Fruit fly (Drosophila melanogaster) whole organism, embryonic: ENCODE measurements around the gene CG5969.

Experiments used
- ATbp ChIP-seq: fragments of 200-800 bp; sonication (Bioruptor generic); optimal IDR thresholded peaks from 2 replicates; lab custom pipeline; 2017; ENCODE audit warnings: missing biosample characterization, mild to moderate bottlenecking, missing genetic modification characterization, missing genetic modification reagents
- Antp ChIP-seq: fragments of 200-800 bp; sonication (Bioruptor generic); optimal IDR thresholded peaks from 3 replicates; lab custom pipeline; 2016; ENCODE audit warnings: missing biosample characterization, missing genetic modification characterization
- Atf6 ChIP-seq: fragments of 200-800 bp; sonication (Bioruptor generic); IDR thresholded peaks from 2 replicates; pipeline ENCODE4 v1.3.6; 2022; ENCODE audit warnings: missing biosample characterization, missing genetic modification characterization
- BtbVII ChIP-seq: fragments of 200-800 bp; sonication (Bioruptor generic); optimal IDR thresholded peaks from 3 replicates; lab custom pipeline; 2017; ENCODE audit warnings: missing biosample characterization, mild to moderate bottlenecking, missing genetic modification characterization
- C15 ChIP-seq: fragments of 200-800 bp; sonication (Bioruptor generic); IDR thresholded peaks from 3 replicates; pipeline ENCODE4 v1.3.6; 2022; ENCODE audit warnings: missing biosample characterization, missing genetic modification characterization
- CG10462 ChIP-seq: fragments of 200-800 bp; sonication (Bioruptor generic); optimal IDR thresholded peaks from 2 replicates; lab custom pipeline; 2016; ENCODE audit warnings: missing biosample characterization, missing genetic modification characterization
- CG10959 ChIP-seq: fragments of 200-800 bp; sonication (Bioruptor generic); IDR thresholded peaks from 2 replicates; pipeline ENCODE4 v1.3.6; 2022; ENCODE audit warnings: missing biosample characterization, missing genetic modification characterization
- CG11560 ChIP-seq: fragments of 200-800 bp; sonication (Bioruptor generic); IDR thresholded peaks from 3 replicates; pipeline ENCODE4 v1.3.6; 2022; ENCODE audit warnings: missing biosample characterization, missing genetic modification characterization
- CG13123 ChIP-seq: fragments of 200-800 bp; sonication (Bioruptor generic); optimal IDR thresholded peaks from 2 replicates; lab custom pipeline; 2016; ENCODE audit warnings: missing biosample characterization, missing genetic modification characterization
- CG15269 ChIP-seq: fragments of 200-800 bp; sonication (Bioruptor generic); optimal IDR thresholded peaks from 2 replicates; lab custom pipeline; 2018; ENCODE audit warnings: missing biosample characterization, mild to moderate bottlenecking, missing genetic modification characterization, moderate library complexity
- CG16813 ChIP-seq: fragments of 200-800 bp; sonication (Bioruptor generic); IDR thresholded peaks from 3 replicates; pipeline ENCODE4 v1.3.6; 2022; ENCODE audit warnings: missing biosample characterization, missing genetic modification characterization; ENCODE audit not compliant: partially characterized antibody
- CG16815 ChIP-seq: fragments of 200-800 bp; sonication (Bioruptor generic); optimal IDR thresholded peaks from 3 replicates; lab custom pipeline; 2017; ENCODE audit warnings: missing biosample characterization, mild to moderate bottlenecking, missing genetic modification characterization
- CG17328 ChIP-seq: fragments of 200-800 bp; sonication (Bioruptor generic); IDR thresholded peaks from 2 replicates; pipeline ENCODE4 v1.3.6; 2022; ENCODE audit warnings: missing biosample characterization, missing genetic modification characterization
- CG17385 ChIP-seq: fragments of 200-800 bp; sonication (Bioruptor generic); optimal IDR thresholded peaks from 3 replicates; lab custom pipeline; 2018; ENCODE audit warnings: missing biosample characterization, mild to moderate bottlenecking, missing genetic modification characterization
- CG2889 ChIP-seq: fragments of 200-800 bp; sonication (Bioruptor generic); IDR thresholded peaks from 3 replicates; pipeline ENCODE4 v1.3.6; 2022; ENCODE audit warnings: missing biosample characterization, missing genetic modification characterization
- CG32772 ChIP-seq: fragments of 200-800 bp; sonication (Bioruptor generic); IDR thresholded peaks from 2 replicates; pipeline ENCODE4 v1.3.6; 2022; ENCODE audit warnings: missing biosample characterization, missing genetic modification characterization
- CG42726 ChIP-seq: fragments of 200-800 bp; sonication (Bioruptor generic); IDR thresholded peaks from 2 replicates; pipeline ENCODE4 v1.3.6; 2022; ENCODE audit warnings: missing biosample characterization, missing genetic modification characterization; ENCODE audit not compliant: partially characterized antibody
- CG4282 ChIP-seq: fragments of 200-800 bp; sonication (Bioruptor generic); optimal IDR thresholded peaks from 2 replicates; lab custom pipeline; 2016; ENCODE audit warnings: missing biosample characterization, missing genetic modification characterization
- CG7357 ChIP-seq: fragments of 200-800 bp; sonication (Bioruptor generic); IDR thresholded peaks from 3 replicates; pipeline ENCODE4 v1.3.6; 2022; ENCODE audit warnings: missing biosample characterization, missing genetic modification characterization
- CG9817 ChIP-seq: fragments of 200-800 bp; sonication (Bioruptor generic); optimal IDR thresholded peaks from 2 replicates; lab custom pipeline; 2018; ENCODE audit warnings: missing biosample characterization, mild to moderate bottlenecking, missing genetic modification characterization, moderate library complexity
- Dfd ChIP-seq, 2 experiments: fragments of >200 bp; optimal IDR thresholded peaks; 2 replicates each; lab custom pipeline; 2017; ENCODE audit warnings: missing biosample characterization in 2 of 2, missing genetic modification characterization in 2 of 2
- Dll ChIP-seq: fragments of 200-800 bp; sonication (Bioruptor generic); IDR thresholded peaks from 4 replicates; pipeline ENCODE4 v1.3.6; 2022; ENCODE audit warnings: missing biosample characterization, missing genetic modification characterization; ENCODE audit not compliant: partially characterized antibody
- Elba2 ChIP-seq: fragments of 200-800 bp; sonication (Bioruptor generic); optimal IDR thresholded peaks from 3 replicates; lab custom pipeline; 2016; ENCODE audit warnings: missing biosample characterization, missing genetic modification characterization
- Ets65A ChIP-seq: fragments of 200-800 bp; sonication (Bioruptor generic); peaks from one replicate; lab custom pipeline; 2016; ENCODE audit warnings: missing biosample characterization, missing genetic modification characterization
- H15 ChIP-seq: fragments of 200-800 bp; sonication (Bioruptor generic); IDR thresholded peaks from 3 replicates; pipeline ENCODE4 v1.3.6; 2022; ENCODE audit warnings: missing biosample characterization, missing genetic modification characterization
- HLHmδ ChIP-seq: fragments of 200-800 bp; sonication (Bioruptor generic); optimal IDR thresholded peaks from 2 replicates; lab custom pipeline; 2018; ENCODE audit warnings: missing biosample characterization, mild to moderate bottlenecking, missing genetic modification characterization, moderate library complexity
- HmgZ ChIP-seq: fragments of 200-800 bp; sonication (Bioruptor generic); optimal IDR thresholded peaks from 2 replicates; lab custom pipeline; 2018; ENCODE audit warnings: missing biosample characterization, mild to moderate bottlenecking, missing genetic modification characterization
- Hmx ChIP-seq: fragments of 200-800 bp; sonication (Bioruptor generic); optimal IDR thresholded peaks from 2 replicates; lab custom pipeline; 2016; ENCODE audit warnings: missing biosample characterization, missing genetic modification characterization
- Jarid2 ChIP-seq: fragments of 200-800 bp; sonication (Bioruptor generic); optimal IDR thresholded peaks from 3 replicates; lab custom pipeline; 2017; ENCODE audit warnings: mild to moderate bottlenecking, missing biosample characterization, missing genetic modification reagents, missing genetic modification characterization
- MTF-1 ChIP-seq: fragments of 200-800 bp; sonication (Bioruptor generic); optimal IDR thresholded peaks from 2 replicates; lab custom pipeline; 2018; ENCODE audit warnings: missing biosample characterization, mild to moderate bottlenecking, missing genetic modification characterization, borderline replicate concordance
- Mrtf ChIP-seq: fragments of 200-800 bp; sonication (Bioruptor generic); IDR thresholded peaks from 3 replicates; pipeline ENCODE4 v1.3.6; 2022; ENCODE audit warnings: missing biosample characterization, missing genetic modification characterization
- Tbp ChIP-seq: fragments of >200 bp; optimal IDR thresholded peaks from 2 replicates; lab custom pipeline; 2018; ENCODE audit warnings: missing biosample characterization, missing genetic modification characterization
- ab ChIP-seq: fragments of 200-800 bp; sonication (Bioruptor generic); optimal IDR thresholded peaks from 2 replicates; lab custom pipeline; 2016; ENCODE audit warnings: missing biosample characterization, missing genetic modification characterization
- aop ChIP-seq: fragments of 200-800 bp; sonication (Bioruptor generic); IDR thresholded peaks from 2 replicates; pipeline ENCODE4 v1.3.6; 2022; ENCODE audit warnings: missing biosample characterization, missing genetic modification characterization
- ara ChIP-seq: fragments of 200-800 bp; sonication (Bioruptor generic); IDR thresholded peaks from 2 replicates; pipeline ENCODE4 v1.3.6; 2022; ENCODE audit warnings: missing biosample characterization, missing genetic modification characterization
- bab2 ChIP-seq: fragments of 200-800 bp; sonication (Bioruptor generic); optimal IDR thresholded peaks from 2 replicates; lab custom pipeline; 2016; ENCODE audit warnings: missing biosample characterization, missing genetic modification characterization
- br ChIP-seq: fragments of >200 bp; optimal IDR thresholded peaks from 2 replicates; lab custom pipeline; 2017
- cato ChIP-seq: fragments of 200-800 bp; sonication (Bioruptor generic); optimal IDR thresholded peaks from 2 replicates; lab custom pipeline; 2016; ENCODE audit warnings: missing biosample characterization, missing genetic modification characterization, borderline replicate concordance
- dati ChIP-seq: fragments of 200-800 bp; sonication (Bioruptor generic); IDR thresholded peaks from 2 replicates; pipeline ENCODE4 v1.3.6; 2022; ENCODE audit warnings: missing biosample characterization, missing genetic modification characterization
- disco-r ChIP-seq: fragments of 200-800 bp; sonication (Bioruptor generic); optimal IDR thresholded peaks from 2 replicates; lab custom pipeline; 2016; ENCODE audit warnings: missing biosample characterization, missing genetic modification characterization
- dysf ChIP-seq: fragments of 200-800 bp; sonication (Bioruptor generic); IDR thresholded peaks from 3 replicates; pipeline ENCODE4 v1.3.6; 2022; ENCODE audit warnings: missing biosample characterization, missing genetic modification characterization
- ftz-f1 ChIP-seq: fragments of 200-800 bp; sonication (Bioruptor generic); optimal IDR thresholded peaks from 2 replicates; lab custom pipeline; 2016; ENCODE audit warnings: missing biosample characterization, missing genetic modification characterization
- insv ChIP-seq, 2 experiments: fragments of 200-800 bp; sonication (Bioruptor generic); optimal IDR thresholded peaks; 3 replicates each; lab custom pipeline; 2016 to 2018; ENCODE audit warnings: missing biosample characterization in 2 of 2, missing genetic modification characterization in 2 of 2
- inv ChIP-seq: fragments of 200-800 bp; sonication (Bioruptor generic); IDR thresholded peaks from 2 replicates; pipeline ENCODE4 v1.3.6; 2022; ENCODE audit warnings: missing biosample characterization, missing genetic modification characterization; ENCODE audit not compliant: partially characterized antibody
- otp ChIP-seq: fragments of 200-800 bp; sonication (Bioruptor generic); IDR thresholded peaks from 3 replicates; pipeline ENCODE4, ENCODE4 v1.3.6; 2022; ENCODE audit warnings: missing biosample characterization, missing genetic modification characterization
- pita ChIP-seq: fragments of 200-800 bp; sonication (Bioruptor generic); optimal IDR thresholded peaks from 2 replicates; lab custom pipeline; 2017; ENCODE audit warnings: missing biosample characterization, mild to moderate bottlenecking, missing genetic modification characterization
- ro ChIP-seq: fragments of 200-800 bp; sonication (Bioruptor generic); IDR thresholded peaks from 2 replicates; pipeline ENCODE4 v1.3.6; 2022; ENCODE audit warnings: missing biosample characterization, missing genetic modification characterization
- sim ChIP-seq: fragments of 200-800 bp; sonication (Bioruptor generic); IDR thresholded peaks from 2 replicates; pipeline ENCODE4 v1.3.6; 2022; ENCODE audit warnings: missing biosample characterization, missing genetic modification characterization
- slp2 ChIP-seq: fragments of 200-800 bp; sonication (Bioruptor generic); optimal IDR thresholded peaks from 2 replicates; lab custom pipeline; 2016; ENCODE audit warnings: missing biosample characterization, missing genetic modification characterization
- sob ChIP-seq: fragments of 200-800 bp; sonication (Bioruptor generic); IDR thresholded peaks from 2 replicates; pipeline ENCODE4 v1.3.6; 2022; ENCODE audit warnings: missing biosample characterization, missing genetic modification characterization
- tup ChIP-seq: fragments of 200-800 bp; sonication (Bioruptor generic); optimal IDR thresholded peaks from 2 replicates; lab custom pipeline; 2016; ENCODE audit warnings: missing biosample characterization, mild to moderate bottlenecking, missing genetic modification characterization, moderate library complexity

The CG5969 gene

DNA sequence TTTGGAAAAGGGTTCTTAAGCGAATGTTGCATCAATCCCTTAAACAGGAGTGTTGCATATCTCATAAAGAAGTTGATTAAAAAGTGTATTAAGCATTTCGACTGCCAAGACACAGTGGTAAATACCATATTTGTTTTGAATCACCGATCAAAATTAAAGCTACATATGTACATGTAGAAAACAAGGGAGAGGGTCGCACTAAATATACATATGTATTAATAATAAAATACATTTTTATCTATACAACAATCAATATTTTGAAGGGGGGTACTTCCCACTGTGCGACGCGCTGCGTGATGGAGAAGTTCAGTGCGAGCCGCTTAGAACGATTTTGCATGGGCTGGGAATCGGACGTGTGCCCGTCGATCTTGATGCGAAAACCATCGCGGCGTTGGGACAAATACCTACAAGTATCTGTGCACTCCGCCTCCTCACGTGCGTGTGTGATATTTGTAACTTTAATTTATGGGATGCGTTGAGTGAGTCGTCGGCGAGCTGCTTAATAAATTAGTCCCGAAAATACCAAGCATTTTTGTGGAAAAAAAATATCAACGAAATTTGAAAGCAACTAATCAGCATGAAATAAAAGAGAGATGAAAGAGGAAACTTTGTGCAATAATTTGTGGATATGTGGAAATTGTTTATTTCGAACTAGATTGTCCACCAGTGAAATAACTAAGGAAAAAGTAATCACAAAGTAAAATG, 28.6 kb upstream of the CG5969 start (continued):
- TF ChIP-seq insv (GFP tag; optimal IDR thresholded peaks at IDR 0.05; lab: Kevin White, UChicago) (no peak), H15 (peak; percentile 93), CG15269 (tag; lab: Kevin White, UChicago) (peak; percentile 89), CG42726 (GFP tag; lab: Robert Waterston, UW) (no peak), ara (peak; percentile 90), Elba2 (GFP tag; lab: Kevin White, UChicago) (peak; percentile 32), Mrtf (GFP tag; lab: Robert Waterston, UW) (peak; percentile 84), CG17385 (GFP tag; lab: Kevin White, UChicago) (peak; percentile 83), cato (GFP tag; lab: Kevin White, UChicago) (peak; percentile 64), HLHmδ (GFP tag; lab: Kevin White, UChicago) (no peak), CG16815 (peak; percentile 79), MTF-1 (peak; percentile 75), CG32772 (GFP tag; lab: Robert Waterston, UW) (peak; percentile 87), dati (GFP tag; lab: Robert Waterston, UW) (peak; percentile 74; the same call in 1 of the 2 replicates), CG16813 (no peak), br (no peak), ATbp (peak; percentile 83), aop (GFP tag; lab: Robert Waterston, UW) (peak; percentile 76), slp2 (GFP tag; lab: Kevin White, UChicago) (no peak), otp (GFP tag; lab: Robert Waterston, UW) (peak; percentile 84), CG17328 (GFP tag; lab: Robert Waterston, UW) (peak; percentile 94), Jarid2 (GFP tag; lab: Kevin White, UChicago) (peak; percentile 65), pita (no peak), Dll (GFP tag; lab: Robert Waterston, UW) (no peak), dysf (GFP tag; lab: Robert Waterston, UW) (peak; percentile 93), CG4282 (GFP tag; lab: Kevin White, UChicago) (peak; percentile 27), Ets65A (GFP tag; lab: Kevin White, UChicago) (peak; percentile 83), sim (GFP tag; lab: Robert Waterston, UW) (peak; percentile 86), CG13123 (GFP tag; lab: Kevin White, UChicago) (peak; percentile 57), ab (GFP tag; lab: Kevin White, UChicago) (no peak), ro (GFP tag; lab: Robert Waterston, UW) (0 out of 2 replicates have a peak, but pooled peaks have one; percentile 46), BtbVII (peak; percentile 84), tup (GFP tag; lab: Kevin White, UChicago) (peak; percentile 45), inv (no peak), Hmx (GFP tag; lab: Kevin White, UChicago) (no peak), Dfd (GFP tag; optimal IDR thresholded peaks at IDR 0.05; lab: Kevin White, UChicago) (no peak), sob (GFP tag; lab: Robert Waterston, UW) (peak; percentile 93), Antp (peak; percentile 5), ftz-f1 (GFP tag; lab: Kevin White, UChicago) (peak; percentile 3), CG11560 (tag; lab: Robert Waterston, UW) (0 out of 3 replicates have a peak, but pooled peaks have one; percentile 48), CG7357 (GFP tag; lab: Robert Waterston, UW) (peak; percentile 80; the same call in 2 of the 3 replicates), HmgZ (tag; lab: Kevin White, UChicago) (peak; percentile 74), CG2889 (GFP tag; lab: Robert Waterston, UW) (peak; percentile 86), bab2 (GFP tag; lab: Kevin White, UChicago) (no peak), CG10462 (GFP tag; lab: Kevin White, UChicago) (peak; percentile 54), C15 (GFP tag; lab: Robert Waterston, UW) (peak; percentile 80; the same call in 2 of the 3 replicates), disco-r (GFP tag; lab: Kevin White, UChicago) (no peak), CG9817 (peak; percentile 69), CG10959 (peak; percentile 84), Tbp (GFP tag; lab: Kevin White, UChicago) (no peak), Atf6 (GFP tag; lab: Robert Waterston, UW) (peak; percentile 92)
